Fruit fly (Drosophila melanogaster) Kc167 (cell line): ENCODE data around the gene Gk2.

ENCODE experiments used
- Myc ChIP-seq: fragments of >200 bp; optimal IDR thresholded peaks from 2 replicates; lab custom pipeline; 2017; ENCODE audit warnings: missing external identifiers
- Sin3A ChIP-seq: fragments of >200 bp; optimal IDR thresholded peaks from 2 replicates; lab custom pipeline; 2018; ENCODE audit warnings: missing external identifiers
- h ChIP-seq: fragments of >200 bp; optimal IDR thresholded peaks from 3 replicates; lab custom pipeline; 2018; ENCODE audit warnings: missing external identifiers
- insv ChIP-seq: fragments of >200 bp; optimal IDR thresholded peaks from 3 replicates; lab custom pipeline; 2018; ENCODE audit warnings: missing external identifiers

DNA sequence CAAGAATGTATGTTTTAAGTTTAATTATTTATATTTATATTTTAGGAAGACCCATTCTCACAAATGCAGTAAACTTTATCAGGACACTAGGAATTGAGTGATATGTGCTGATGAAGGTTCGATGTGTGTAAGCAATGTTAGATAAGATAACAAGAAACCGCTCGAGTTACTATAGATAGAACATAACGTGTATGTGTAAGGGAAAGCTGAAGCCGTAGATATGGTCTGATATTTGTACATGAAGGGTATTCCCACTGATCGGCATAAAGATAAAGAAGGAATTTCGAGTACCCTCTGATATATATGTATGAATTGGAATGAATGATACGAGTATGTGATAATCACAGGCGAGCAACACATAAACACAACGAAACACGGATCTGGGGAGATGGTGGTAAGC, 45.9 kb downstream of the Gk2 start:
- TF ChIP-seq insv (lab: Kevin White, UChicago): no peak
- no peak for TF ChIP-seq Sin3A (lab: Kevin White, UChicago)
- no peak for TF ChIP-seq h
- TF ChIP-seq Myc (lab: Kevin White, UChicago): no peak
